Worm (Caenorhabditis elegans) whole organism, L4/young adult: ENCODE data around the gene Y45G5AL.1.

Source experiments
- W03F9.2 ChIP-seq: fragments of 150-350 bp; optimal IDR thresholded peaks from 2 replicates; lab custom pipeline; 2014; ENCODE audit warnings: missing biosample characterization, missing genetic modification characterization
- dao-5 ChIP-seq: sonication (generic microtip); optimal IDR thresholded peaks from 2 replicates; lab custom pipeline; 2016; ENCODE audit warnings: missing genotype, missing genetic modification characterization, moderate library complexity, missing compliant biosample characterization
- him-1 ChIP-seq: sonication (generic microtip); optimal IDR thresholded peaks from 2 replicates; lab custom pipeline; 2016; ENCODE audit warnings: missing genotype, missing genetic modification reagents, missing genetic modification characterization, missing compliant biosample characterization

ce11 chrV:4182546-4182945, 38.2 kb downstream of the Y45G5AL.1 start:
- TF ChIP-seq him-1 (tag; lab: Kevin White, UChicago) (no peak), W03F9.2 (tag; lab: Kevin White, UChicago) (no peak), dao-5 (no peak)
